Worm (Caenorhabditis elegans): ENCODE measurements around the gene swd-2.2.

swd-2.2 gene

ce11 chrIV:7822524-7822923 lies 48.3 kb downstream of the swd-2.2 start, which contains the start of gene T14A8.2:
TSS of gene T14A8.2 (minus strand) at chrIV:7822624.
- no peak for TF ChIP-seq hlh-30 (tag; optimal IDR thresholded peaks at IDR 0.05; ENCODE audit: insufficient read depth)
- TF ChIP-seq pag-3 (tag; optimal IDR thresholded peaks at IDR 0.05; ENCODE audit: borderline replicate concordance), result no peak
- no peak for TF ChIP-seq K02D7.2 (tag; optimal IDR thresholded peaks at IDR 0.05)
- no peak for TF ChIP-seq hlh-15 (tag; optimal IDR thresholded peaks at IDR 0.05)
- no peak for TF ChIP-seq hlh-8 (tag; optimal IDR thresholded peaks at IDR 0.05)
- TF ChIP-seq odd-2 (tag; optimal IDR thresholded peaks at IDR 0.05), result no peak
- TF ChIP-seq Y22D7AL.16 (tag; optimal IDR thresholded peaks at IDR 0.05), result no peak
- no peak for TF ChIP-seq K09A11.1 (tag; optimal IDR thresholded peaks at IDR 0.05; ENCODE audit: insufficient read depth)
- no peak for TF ChIP-seq ceh-45 (GFP tag; IDR thresholded peaks at IDR 0.05)
- no peak for TF ChIP-seq zip-5 (tag; optimal IDR thresholded peaks at IDR 0.05)
- TF ChIP-seq fkh-6 (tag; optimal IDR thresholded peaks at IDR 0.05), result no peak
- TF ChIP-seq ceh-19 (GFP tag; optimal IDR thresholded peaks at IDR 0.05), result no peak
- no peak for TF ChIP-seq ttx-3 (tag; optimal IDR thresholded peaks at IDR 0.05)
- TF ChIP-seq dmd-4 (tag; optimal IDR thresholded peaks at IDR 0.05; ENCODE audit: borderline replicate concordance), result no peak
- TF ChIP-seq hlh-6 (tag; optimal IDR thresholded peaks at IDR 0.05), result no peak
- no peak for TF ChIP-seq ceh-34 (tag; optimal IDR thresholded peaks at IDR 0.05)
- TF ChIP-seq mec-3 (tag; optimal IDR thresholded peaks at IDR 0.05; ENCODE audit: borderline replicate concordance), result no peak
- TF ChIP-seq T23F11.4 (GFP tag; optimal IDR thresholded peaks at IDR 0.05), result no peak
- TF ChIP-seq unc-55 (GFP tag; optimal IDR thresholded peaks at IDR 0.05), result no peak
- TF ChIP-seq F13H6.1 (tag; optimal IDR thresholded peaks at IDR 0.05), result no peak

- TF ChIP-seq sox-4 (tag; optimal IDR thresholded peaks at IDR 0.05) (no peak), madf-2 (tag; optimal IDR thresholded peaks at IDR 0.05) (no peak), elt-2 (tag; optimal IDR thresholded peaks at IDR 0.05) (no peak)
These were observed 50.4 kb downstream of the swd-2.2 start for ce11 chrIV:7824649-7825048.
